Fruit fly (Drosophila melanogaster) whole organism, embryonic: ENCODE results near the gene Arpc2.

Experiments used
- Ada2b ChIP-seq: fragments of 200-800 bp; sonication (Bioruptor generic); IDR thresholded peaks from 2 replicates; pipeline ENCODE4 v1.3.6; 2022; ENCODE audit warnings: missing biosample characterization, missing genetic modification characterization
- Asciz ChIP-seq: fragments of 200-800 bp; sonication (Bioruptor generic); optimal IDR thresholded peaks from 2 replicates; lab custom pipeline; 2017; ENCODE audit warnings: missing biosample characterization, mild to moderate bottlenecking, missing genetic modification characterization, missing genetic modification reagents
- Atf3 ChIP-seq: fragments of 200-800 bp; sonication (Bioruptor generic); optimal IDR thresholded peaks from 3 replicates; lab custom pipeline; 2016; ENCODE audit warnings: missing biosample characterization, missing genetic modification characterization
- BEAF-32 ChIP-seq: fragments of 200-800 bp; sonication (Bioruptor generic); optimal IDR thresholded peaks from 3 replicates; lab custom pipeline; 2017; ENCODE audit warnings: missing biosample characterization, missing genetic modification characterization, mild to moderate bottlenecking, moderate library complexity, missing genetic modification reagents
- Bgb ChIP-seq: fragments of 200-800 bp; sonication (Bioruptor generic); IDR thresholded peaks from 2 replicates; pipeline ENCODE4 v1.3.6; 2022; ENCODE audit warnings: missing biosample characterization, missing genetic modification characterization; ENCODE audit not compliant: partially characterized antibody
- CG10462 ChIP-seq: fragments of 200-800 bp; sonication (Bioruptor generic); optimal IDR thresholded peaks from 2 replicates; lab custom pipeline; 2016; ENCODE audit warnings: missing biosample characterization, missing genetic modification characterization
- CG11247 ChIP-seq: fragments of 200-800 bp; sonication (Bioruptor generic); IDR thresholded peaks from 2 replicates; pipeline ENCODE4 v1.3.6; 2022; ENCODE audit warnings: missing biosample characterization, missing genetic modification characterization
- CG12219 ChIP-seq: fragments of 200-800 bp; sonication (Bioruptor generic); optimal IDR thresholded peaks from 3 replicates; lab custom pipeline; 2018; ENCODE audit warnings: missing biosample characterization, mild to moderate bottlenecking, missing genetic modification characterization
- CG15479 ChIP-seq: fragments of 200-800 bp; sonication (Bioruptor generic); optimal IDR thresholded peaks from 3 replicates; lab custom pipeline; 2019; ENCODE audit warnings: missing biosample characterization, mild to moderate bottlenecking, missing genetic modification characterization, moderate library complexity
- CG15696 ChIP-seq: fragments of 200-800 bp; sonication (Bioruptor generic); optimal IDR thresholded peaks from 2 replicates; lab custom pipeline; 2019; ENCODE audit warnings: missing biosample characterization, mild to moderate bottlenecking, missing genetic modification characterization, moderate library complexity
- CG16779 ChIP-seq: fragments of 200-800 bp; sonication (Bioruptor generic); IDR thresholded peaks from 2 replicates; pipeline ENCODE4 v1.3.6; 2022; ENCODE audit warnings: missing biosample characterization, missing genetic modification characterization
- CG16863 ChIP-seq: fragments of 200-800 bp; sonication (Bioruptor generic); optimal IDR thresholded peaks from 3 replicates; lab custom pipeline; 2016; ENCODE audit warnings: missing biosample characterization, missing genetic modification characterization
- CG17359 ChIP-seq: fragments of 200-800 bp; sonication (Bioruptor generic); optimal IDR thresholded peaks from 3 replicates; lab custom pipeline; 2018; ENCODE audit warnings: missing biosample characterization, mild to moderate bottlenecking, missing genetic modification characterization, moderate library complexity
- CG30403 ChIP-seq: fragments of 200-800 bp; sonication (Bioruptor generic); optimal IDR thresholded peaks from 3 replicates; lab custom pipeline; 2016; ENCODE audit warnings: missing biosample characterization, missing genetic modification characterization
- CG34376 ChIP-seq: fragments of 200-800 bp; sonication (Bioruptor generic); optimal IDR thresholded peaks from 2 replicates; lab custom pipeline; 2018; ENCODE audit warnings: missing biosample characterization, mild to moderate bottlenecking, missing genetic modification characterization
- CG4328 ChIP-seq: fragments of 200-800 bp; sonication (Bioruptor generic); optimal IDR thresholded peaks from 3 replicates; lab custom pipeline; 2017; ENCODE audit warnings: missing biosample characterization, missing genetic modification reagents, missing genetic modification characterization
- CG7357 ChIP-seq: fragments of 200-800 bp; sonication (Bioruptor generic); IDR thresholded peaks from 3 replicates; pipeline ENCODE4 v1.3.6; 2022; ENCODE audit warnings: missing biosample characterization, missing genetic modification characterization
- CG8359 ChIP-seq: fragments of 200-800 bp; sonication (Bioruptor generic); optimal IDR thresholded peaks from 2 replicates; lab custom pipeline; 2017; ENCODE audit warnings: missing biosample characterization, mild to moderate bottlenecking, missing genetic modification characterization, borderline replicate concordance
- Deaf1 ChIP-seq: fragments of 200-800 bp; optimal IDR thresholded peaks from 3 replicates; lab custom pipeline; 2019; ENCODE audit warnings: missing biosample characterization, mild to moderate bottlenecking, missing genetic modification characterization, moderate library complexity
- E2f1 ChIP-seq: fragments of 200-800 bp; sonication (Bioruptor generic); IDR thresholded peaks from 2 replicates; pipeline ENCODE4 v1.3.6; 2022; ENCODE audit warnings: missing biosample characterization, missing genetic modification characterization
- Ets97D ChIP-seq: fragments of 200-800 bp; sonication (Bioruptor generic); optimal IDR thresholded peaks from 3 replicates; lab custom pipeline; 2016; ENCODE audit warnings: missing biosample characterization, missing genetic modification characterization
- Fer1 ChIP-seq: fragments of 200-800 bp; sonication (Bioruptor generic); optimal IDR thresholded peaks from 2 replicates; lab custom pipeline; 2017; ENCODE audit warnings: missing biosample characterization, mild to moderate bottlenecking, missing genetic modification characterization
- Lhr ChIP-seq: fragments of 200-800 bp; sonication (Bioruptor generic); optimal IDR thresholded peaks from 3 replicates; lab custom pipeline; 2017; ENCODE audit warnings: mild to moderate bottlenecking, missing biosample characterization, missing genetic modification reagents, missing genetic modification characterization
- Mrtf ChIP-seq: fragments of 200-800 bp; sonication (Bioruptor generic); IDR thresholded peaks from 3 replicates; pipeline ENCODE4 v1.3.6; 2022; ENCODE audit warnings: missing biosample characterization, missing genetic modification characterization
- Spps ChIP-seq: fragments of 200-800 bp; sonication (Bioruptor generic); optimal IDR thresholded peaks from 2 replicates; lab custom pipeline; 2018; ENCODE audit warnings: missing biosample characterization, mild to moderate bottlenecking, missing genetic modification characterization
- Vsx1 ChIP-seq: fragments of 200-800 bp; sonication (Bioruptor generic); optimal IDR thresholded peaks from 2 replicates; lab custom pipeline; 2017; ENCODE audit warnings: missing biosample characterization, mild to moderate bottlenecking, missing genetic modification characterization, missing genetic modification reagents
- Xbp1 ChIP-seq: fragments of 200-800 bp; sonication (Bioruptor generic); optimal IDR thresholded peaks from 3 replicates; lab custom pipeline; 2016; ENCODE audit warnings: missing biosample characterization, mild to moderate bottlenecking, missing genetic modification characterization
- ash1 ChIP-seq: fragments of 200-800 bp; sonication (Bioruptor generic); optimal IDR thresholded peaks from 2 replicates; lab custom pipeline; 2018; ENCODE audit warnings: missing biosample characterization, mild to moderate bottlenecking, missing genetic modification characterization
- bigmax ChIP-seq: fragments of 200-800 bp; sonication (Bioruptor generic); optimal IDR thresholded peaks from 2 replicates; lab custom pipeline; 2018; ENCODE audit warnings: missing biosample characterization, mild to moderate bottlenecking, missing genetic modification characterization
- cas ChIP-seq: fragments of 200-800 bp; sonication (Bioruptor generic); IDR thresholded peaks from 2 replicates; pipeline ENCODE4 v1.3.6; 2022; ENCODE audit warnings: missing biosample characterization, missing genetic modification characterization
- chn ChIP-seq: fragments of 200-800 bp; sonication (Bioruptor generic); optimal IDR thresholded peaks from 2 replicates; lab custom pipeline; 2016; ENCODE audit warnings: missing biosample characterization, missing genetic modification characterization
- dmrt99B ChIP-seq: fragments of 200-800 bp; sonication (Bioruptor generic); optimal IDR thresholded peaks from 2 replicates; lab custom pipeline; 2018; ENCODE audit warnings: missing biosample characterization, mild to moderate bottlenecking, missing genetic modification characterization, moderate library complexity
- exex ChIP-seq: fragments of 200-800 bp; sonication (Bioruptor generic); optimal IDR thresholded peaks from 4 replicates; lab custom pipeline; 2018; ENCODE audit warnings: missing biosample characterization, mild to moderate bottlenecking, missing genetic modification characterization, moderate library complexity
- fd102C ChIP-seq: fragments of 200-800 bp; sonication (Bioruptor generic); optimal IDR thresholded peaks from 2 replicates; lab custom pipeline; 2018; ENCODE audit warnings: missing biosample characterization, mild to moderate bottlenecking, missing genetic modification characterization, moderate library complexity
- fd3F ChIP-seq: fragments of 200-800 bp; sonication (Bioruptor generic); optimal IDR thresholded peaks from 2 replicates; lab custom pipeline; 2018; ENCODE audit warnings: missing biosample characterization, mild to moderate bottlenecking, missing genetic modification characterization, moderate library complexity
- ftz-f1 ChIP-seq: fragments of 200-800 bp; sonication (Bioruptor generic); optimal IDR thresholded peaks from 2 replicates; lab custom pipeline; 2016; ENCODE audit warnings: missing biosample characterization, missing genetic modification characterization
- gem ChIP-seq: fragments of 200-800 bp; sonication (Bioruptor generic); optimal IDR thresholded peaks from 2 replicates; lab custom pipeline; 2019; ENCODE audit warnings: missing biosample characterization, mild to moderate bottlenecking, missing genetic modification characterization, moderate library complexity
- gro ChIP-seq: fragments of 200-800 bp; sonication (Bioruptor generic); optimal IDR thresholded peaks from 2 replicates; lab custom pipeline; 2016; ENCODE audit warnings: missing biosample characterization, missing genetic modification characterization
- insv ChIP-seq, 2 experiments: fragments of 200-800 bp; sonication (Bioruptor generic); optimal IDR thresholded peaks; 3 replicates each; lab custom pipeline; 2016 to 2018; ENCODE audit warnings: missing biosample characterization in 2 of 2, missing genetic modification characterization in 2 of 2
- mam ChIP-seq: fragments of 200-800 bp; sonication (Bioruptor generic); optimal IDR thresholded peaks from 3 replicates; lab custom pipeline; 2016; ENCODE audit warnings: missing biosample characterization, missing genetic modification characterization
- org-1 ChIP-seq: fragments of 200-800 bp; sonication (Bioruptor generic); optimal IDR thresholded peaks from 2 replicates; lab custom pipeline; 2017; ENCODE audit warnings: missing biosample characterization, missing genetic modification characterization
- peb ChIP-seq: fragments of 200-800 bp; sonication (Bioruptor generic); IDR thresholded peaks from 2 replicates; pipeline ENCODE4 v1.3.6; 2022; ENCODE audit warnings: missing biosample characterization, missing genetic modification characterization
- psq ChIP-seq: fragments of 200-800 bp; sonication (Bioruptor generic); optimal IDR thresholded peaks from 2 replicates; lab custom pipeline; 2017; ENCODE audit warnings: missing biosample characterization, missing genetic modification characterization
- sna ChIP-seq: fragments of 200-800 bp; sonication (Bioruptor generic); IDR thresholded peaks from 2 replicates; pipeline ENCODE4 v1.3.6; 2022; ENCODE audit warnings: missing biosample characterization, missing genetic modification characterization; ENCODE audit not compliant: partially characterized antibody
- sr ChIP-seq: fragments of 200-800 bp; sonication (Bioruptor generic); IDR thresholded peaks from 3 replicates; pipeline ENCODE4 v1.3.6; 2022; ENCODE audit warnings: missing biosample characterization, missing genetic modification characterization
- tgo ChIP-seq: fragments of 200-800 bp; sonication (Bioruptor generic); IDR thresholded peaks from 3 replicates; pipeline ENCODE4 v1.3.6; 2022; ENCODE audit warnings: missing biosample characterization, missing genetic modification characterization
- tio ChIP-seq: fragments of 200-800 bp; sonication (Bioruptor generic); optimal IDR thresholded peaks from 2 replicates; lab custom pipeline; 2017; ENCODE audit warnings: missing biosample characterization, missing genetic modification characterization, inconsistent platforms
- trh ChIP-seq: fragments of 200-800 bp; sonication (Bioruptor generic); optimal IDR thresholded peaks from 2 replicates; lab custom pipeline; 2016; ENCODE audit warnings: missing biosample characterization, missing genetic modification characterization
- usp ChIP-seq: fragments of >200 bp; optimal IDR thresholded peaks from 2 replicates; lab custom pipeline; 2017; ENCODE audit warnings: missing biosample characterization, missing genetic modification characterization
- vnd ChIP-seq: fragments of 200-800 bp; sonication (Bioruptor generic); IDR thresholded peaks from 3 replicates; pipeline ENCODE4 v1.3.6; 2022; ENCODE audit warnings: missing biosample characterization, missing genetic modification characterization; ENCODE audit not compliant: partially characterized antibody

Arpc2 gene

DNA sequence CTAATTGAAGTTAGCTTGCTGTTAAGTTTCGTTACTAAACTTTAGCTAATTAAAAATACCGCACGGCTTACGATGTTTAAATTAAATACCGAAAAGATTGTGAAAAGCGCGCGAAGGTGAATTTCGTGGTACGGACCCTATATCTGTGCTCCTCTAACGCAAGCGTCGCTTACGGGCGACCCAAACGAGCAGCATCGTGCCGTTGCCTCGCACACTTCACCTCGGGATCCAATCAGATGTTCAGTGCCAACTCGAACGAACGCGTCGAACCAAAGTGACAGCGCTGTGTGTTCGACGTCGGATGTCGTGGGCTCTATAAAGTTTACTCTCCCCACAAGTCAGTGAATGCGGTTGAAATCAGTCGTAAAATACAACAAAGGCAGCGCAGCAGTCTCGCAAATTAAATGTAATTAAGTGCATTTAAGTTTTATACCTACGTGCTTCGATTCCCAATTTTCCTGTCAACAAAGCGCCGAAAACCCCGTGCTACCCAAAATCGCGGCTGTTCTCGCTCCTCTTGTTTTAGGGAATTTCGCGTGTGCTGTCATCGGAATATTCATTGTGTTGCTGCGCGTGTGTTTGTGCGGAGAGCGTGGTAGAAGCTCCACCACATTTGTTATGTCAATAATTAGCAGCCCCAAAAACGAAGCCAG lies 12.0 kb downstream of the Arpc2 start (continued):
- TF ChIP-seq CG8359 (GFP tag; lab: Kevin White, UChicago) (no peak), CG7357 (no peak), usp (GFP tag; lab: Kevin White, UChicago) (no peak), Deaf1 (peak; percentile 16), org-1 (GFP tag; lab: Kevin White, UChicago) (peak; percentile 12), CG16779 (GFP tag; lab: Robert Waterston, UW) (no peak), CG34376 (peak; percentile 33), fd3F (GFP tag; lab: Kevin White, UChicago) (no peak), Ada2b (GFP tag; lab: Robert Waterston, UW) (0 out of 2 replicates have a peak, but pooled peaks have one; percentile 29), ftz-f1 (GFP tag; lab: Kevin White, UChicago) (peak; percentile 32), psq (GFP tag; lab: Kevin White, UChicago) (no peak), peb (GFP tag; lab: Robert Waterston, UW) (no peak), trh (GFP tag; lab: Kevin White, UChicago) (no peak), Mrtf (no peak), chn (GFP tag; lab: Kevin White, UChicago) (no peak), fd102C (GFP tag; lab: Kevin White, UChicago) (no peak), tio (GFP tag; lab: Kevin White, UChicago) (no peak), mam (no peak), CG12219 (GFP tag; lab: Kevin White, UChicago) (no peak), CG11247 (GFP tag; lab: Robert Waterston, UW) (no peak), Spps (tag; lab: Kevin White, UChicago) (no peak), Asciz (no peak), CG30403 (GFP tag; lab: Kevin White, UChicago) (no peak), CG15479 (GFP tag; lab: Kevin White, UChicago) (no peak), E2f1 (GFP tag; lab: Robert Waterston, UW) (peak; percentile 73; the same call in 1 of the 2 replicates), vnd (GFP tag; lab: Robert Waterston, UW) (no peak), insv (GFP tag; optimal IDR thresholded peaks at IDR 0.05; lab: Kevin White, UChicago) (peak; percentile 21 to 92), tgo (GFP tag; lab: Robert Waterston, UW) (no peak), CG4328 (GFP tag; lab: Kevin White, UChicago) (no peak), CG15696 (tag; lab: Kevin White, UChicago) (no peak), gro (GFP tag; lab: Kevin White, UChicago) (no peak), sna (GFP tag; lab: Robert Waterston, UW) (0 out of 2 replicates have a peak, but pooled peaks have one; percentile 19), CG10462 (GFP tag; lab: Kevin White, UChicago) (no peak), ash1 (GFP tag; lab: Kevin White, UChicago) (no peak), gem (no peak), sr (GFP tag; lab: Robert Waterston, UW) (no peak), Fer1 (GFP tag; lab: Kevin White, UChicago) (peak; percentile 5), dmrt99B (tag; lab: Kevin White, UChicago) (no peak), CG16863 (GFP tag; lab: Kevin White, UChicago) (no peak), bigmax (GFP tag; lab: Kevin White, UChicago) (no peak), Lhr (GFP tag; lab: Kevin White, UChicago) (peak; percentile 69), Xbp1 (GFP tag; lab: Kevin White, UChicago) (no peak), exex (tag; lab: Kevin White, UChicago) (peak; percentile 27), Vsx1 (no peak), cas (GFP tag; lab: Robert Waterston, UW) (no peak), Bgb (peak; percentile 50; the same call in 1 of the 2 replicates), Ets97D (GFP tag; lab: Kevin White, UChicago) (no peak), CG17359 (tag; lab: Kevin White, UChicago) (no peak), Atf3 (GFP tag; lab: Kevin White, UChicago) (no peak), BEAF-32 (GFP tag; lab: Kevin White, UChicago) (peak; percentile 38)
